Fruit fly (Drosophila melanogaster) whole organism, wandering third instar larva: ENCODE measurements around the gene Osi20.

Experiments
- Abd-B ChIP-seq: fragments of >200 bp; optimal IDR thresholded peaks from 2 replicates; lab custom pipeline; 2017; ENCODE audit warnings: missing biosample characterization, missing genetic modification characterization
- CG32264 ChIP-seq: fragments of 200-800 bp; sonication (Bioruptor generic); optimal IDR thresholded peaks from 2 replicates; lab custom pipeline; 2016; ENCODE audit warnings: missing biosample characterization, missing genetic modification characterization
- CG9705 ChIP-seq: fragments of 200-800 bp; sonication (Bioruptor generic); optimal IDR thresholded peaks from 2 replicates; lab custom pipeline; 2018; ENCODE audit warnings: missing biosample characterization, mild to moderate bottlenecking, missing genetic modification characterization
- Dfd ChIP-seq: fragments of >200 bp; optimal IDR thresholded peaks from 2 replicates; lab custom pipeline; 2017; ENCODE audit warnings: missing biosample characterization, missing genetic modification characterization
- Dif ChIP-seq: fragments of 200-275, 200-300 bp; sonication (Bioruptor generic); optimal IDR thresholded peaks from 2 replicates; lab custom pipeline; 2018; ENCODE audit warnings: missing biosample characterization, missing genetic modification characterization; ENCODE audit not compliant: partially characterized antibody
- GATAd ChIP-seq: sonication (Bioruptor generic); optimal IDR thresholded peaks from 2 replicates; lab custom pipeline; 2016; ENCODE audit warnings: missing biosample characterization, missing genetic modification characterization
- HLH106 ChIP-seq: fragments of 200-800 bp; optimal IDR thresholded peaks from 3 replicates; lab custom pipeline; 2019; ENCODE audit warnings: missing biosample characterization, mild to moderate bottlenecking, missing genetic modification characterization, moderate library complexity
- Hr78 ChIP-seq: fragments of >200 bp; optimal IDR thresholded peaks from 2 replicates; lab custom pipeline; 2017; ENCODE audit warnings: missing biosample characterization, missing genetic modification characterization
- Hr83 ChIP-seq: fragments of 200-300 bp; sonication (Bioruptor generic); optimal IDR thresholded peaks from 2 replicates; lab custom pipeline; 2016; ENCODE audit warnings: missing biosample characterization, mild to moderate bottlenecking, missing genetic modification characterization, moderate library complexity; ENCODE audit not compliant: poor library complexity, severe bottlenecking
- Jra ChIP-seq: sonication (Bioruptor generic); optimal IDR thresholded peaks from 2 replicates; lab custom pipeline; 2016; ENCODE audit warnings: missing biosample characterization, missing genetic modification characterization
- Mio ChIP-seq: sonication (Bioruptor generic); optimal IDR thresholded peaks from 2 replicates; lab custom pipeline; 2016; ENCODE audit warnings: missing biosample characterization, missing genetic modification characterization
- Myc ChIP-seq: fragments of >200 bp; optimal IDR thresholded peaks from 2 replicates; lab custom pipeline; 2017
- OdsH ChIP-seq: fragments of 200-800 bp; sonication (Bioruptor generic); optimal IDR thresholded peaks from 2 replicates; lab custom pipeline; 2016; ENCODE audit warnings: missing biosample characterization, mild to moderate bottlenecking, missing genetic modification characterization
- Rel ChIP-seq, 2 experiments: fragments of 200-800 bp; sonication (Bioruptor generic) in 1 of 2; optimal IDR thresholded peaks; 2 replicates in 1 of 2; 3 replicates in 1 of 2; lab custom pipeline; 2016 to 2019; ENCODE audit warnings: mild to moderate bottlenecking in 2 of 2, missing biosample characterization in 2 of 2, missing genetic modification characterization in 2 of 2, moderate library complexity in 1 of 2
- Sp1 ChIP-seq: fragments of 200-800 bp; sonication (Bioruptor generic); optimal IDR thresholded peaks from 3 replicates; lab custom pipeline; 2019; ENCODE audit warnings: missing biosample characterization, mild to moderate bottlenecking, missing genetic modification characterization, moderate library complexity
- Vsx2 ChIP-seq: fragments of 200-300, 225-300 bp; sonication (Bioruptor generic); optimal IDR thresholded peaks from 2 replicates; lab custom pipeline; 2018; ENCODE audit warnings: missing biosample characterization, missing genetic modification characterization; ENCODE audit not compliant: partially characterized antibody
- br ChIP-seq: fragments of 200-800 bp; sonication (Bioruptor generic); optimal IDR thresholded peaks from 2 replicates; lab custom pipeline; 2016; ENCODE audit warnings: missing biosample characterization, missing genetic modification characterization
- brk ChIP-seq: fragments of 200-800 bp; sonication (Bioruptor generic); optimal IDR thresholded peaks from 2 replicates; lab custom pipeline; 2016; ENCODE audit warnings: missing biosample characterization, mild to moderate bottlenecking, missing genetic modification characterization
- dl ChIP-seq, 2 experiments: fragments of 175-275, 200-275 bp in 1 of 2; fragments of 200-275 bp in 1 of 2; sonication (Bioruptor generic); optimal IDR thresholded peaks; lab custom pipeline; 2018; ENCODE audit warnings: mild to moderate bottlenecking in 2 of 2, missing biosample characterization in 2 of 2, missing genetic modification characterization in 2 of 2, moderate library complexity in 2 of 2; ENCODE audit not compliant: partially characterized antibody in 2 of 2, insufficient read depth in 1 of 2
- dsf ChIP-seq: sonication (Bioruptor generic); optimal IDR thresholded peaks from 2 replicates; lab custom pipeline; 2016; ENCODE audit warnings: missing biosample characterization, missing genetic modification characterization, borderline replicate concordance
- ey ChIP-seq: fragments of 200-800 bp; sonication (Bioruptor generic); optimal IDR thresholded peaks from 2 replicates; lab custom pipeline; 2016; ENCODE audit warnings: missing biosample characterization, missing genetic modification characterization
- foxo ChIP-seq, 2 experiments: fragments of 200-800 bp; sonication (Bioruptor generic); optimal IDR thresholded peaks; 2 replicates in 1 of 2; 3 replicates in 1 of 2; lab custom pipeline; 2016 to 2017; ENCODE audit warnings: missing biosample characterization in 2 of 2, missing genetic modification characterization in 2 of 2
- fru ChIP-seq: fragments of 200-800 bp; sonication (Bioruptor generic); optimal IDR thresholded peaks from 3 replicates; lab custom pipeline; 2016; ENCODE audit warnings: missing biosample characterization, mild to moderate bottlenecking, missing genetic modification characterization
- h ChIP-seq: fragments of 200-800 bp; sonication (Bioruptor generic); optimal IDR thresholded peaks from 3 replicates; lab custom pipeline; 2016; ENCODE audit warnings: missing biosample characterization, mild to moderate bottlenecking, missing genetic modification characterization
- pan ChIP-seq: fragments of >200 bp; optimal IDR thresholded peaks from 2 replicates; lab custom pipeline; 2017
- psq ChIP-seq: fragments of 200-800 bp; sonication (Bioruptor generic); optimal IDR thresholded peaks from 3 replicates; lab custom pipeline; 2017; ENCODE audit warnings: missing biosample characterization, mild to moderate bottlenecking, missing genetic modification characterization, moderate library complexity
- sage ChIP-seq: fragments of 200-800 bp; sonication (Bioruptor generic); optimal IDR thresholded peaks from 2 replicates; lab custom pipeline; 2016; ENCODE audit warnings: missing biosample characterization, mild to moderate bottlenecking, missing genetic modification characterization
- sv ChIP-seq: fragments of 200-800 bp; sonication (Bioruptor generic); optimal IDR thresholded peaks from 3 replicates; lab custom pipeline; 2016; ENCODE audit warnings: missing biosample characterization, missing genetic modification characterization
- usp ChIP-seq: fragments of >200 bp; optimal IDR thresholded peaks from 2 replicates; lab custom pipeline; 2017; ENCODE audit warnings: missing biosample characterization, missing genetic modification characterization
- woc ChIP-seq: sonication (Bioruptor generic); optimal IDR thresholded peaks from 2 replicates; lab custom pipeline; 2016; ENCODE audit warnings: missing biosample characterization, mild to moderate bottlenecking, missing genetic modification characterization

Gene Osi20

dm6 chr3R:6334906-6335433, 4.9 kb upstream of the Osi20 start, which contains the start of gene Osi19:
Gene Osi19 (plus strand): TSS chr3R:6335362.
- TF ChIP-seq Dif: no peak

dm6 chr3R:6337397-6337796, 2.5 kb upstream of the Osi20 start:
- TF ChIP-seq pan (lab: Kevin White, UChicago) (no peak), usp (GFP tag; lab: Kevin White, UChicago) (no peak), Dfd (GFP tag; lab: Kevin White, UChicago) (no peak), dl (GFP tag; optimal IDR thresholded peaks at IDR 0.05; lab: Kevin White, UChicago; ENCODE audit: insufficient read depth in 1 of 2, partially characterized antibody in 2 of 2) (no peak), brk (GFP tag; lab: Kevin White, UChicago) (no peak), dsf (GFP tag; lab: Kevin White, UChicago) (no peak), CG9705 (GFP tag; lab: Kevin White, UChicago) (no peak), foxo (GFP tag; optimal IDR thresholded peaks at IDR 0.05; lab: Kevin White, UChicago) (no peak), Myc (lab: Kevin White, UChicago) (no peak), ey (GFP tag; lab: Kevin White, UChicago) (no peak), sv (GFP tag; lab: Kevin White, UChicago) (no peak), h (GFP tag; lab: Kevin White, UChicago) (no peak)

DNA sequence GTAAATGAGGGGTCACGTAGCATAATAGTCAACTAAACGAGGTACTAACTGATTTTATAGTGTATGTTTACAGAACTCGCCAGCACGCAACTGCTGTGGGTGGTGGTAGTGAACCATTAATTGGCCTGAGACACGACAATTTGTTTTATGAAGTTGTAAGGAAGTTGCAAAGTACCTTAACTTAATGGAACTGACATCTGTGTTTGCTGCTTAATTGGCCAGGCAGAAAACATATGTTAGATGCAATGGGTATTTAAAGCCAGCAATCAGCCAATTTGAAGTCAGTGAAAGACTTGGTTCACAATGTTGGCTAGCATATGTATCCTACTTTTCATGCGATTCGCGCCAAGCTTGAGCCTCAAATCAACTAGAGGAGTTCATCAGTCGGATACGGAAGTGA, 1.8 kb downstream of the Osi20 start, which contains the start of gene CG17917:
Gene CG17917, plus strand, starts transcription at position 301 of the 400 bp plus-strand sequence.
- TF ChIP-seq Hr78 (GFP tag; lab: Kevin White, UChicago) (no peak), Hr83 (GFP tag; lab: Kevin White, UChicago) (no peak), brk (GFP tag; lab: Kevin White, UChicago) (no peak), Mio (no peak), h (GFP tag; lab: Kevin White, UChicago) (no peak), usp (GFP tag; lab: Kevin White, UChicago) (no peak), woc (no peak), HLH106 (tag; lab: Kevin White, UChicago) (no peak), Sp1 (GFP tag; lab: Kevin White, UChicago) (no peak), Myc (lab: Kevin White, UChicago) (no peak), OdsH (GFP tag; lab: Kevin White, UChicago) (no peak), Abd-B (GFP tag; lab: Kevin White, UChicago) (no peak), fru (no peak), br (GFP tag; lab: Kevin White, UChicago) (no peak), dsf (GFP tag; lab: Kevin White, UChicago) (no peak)

DNA sequence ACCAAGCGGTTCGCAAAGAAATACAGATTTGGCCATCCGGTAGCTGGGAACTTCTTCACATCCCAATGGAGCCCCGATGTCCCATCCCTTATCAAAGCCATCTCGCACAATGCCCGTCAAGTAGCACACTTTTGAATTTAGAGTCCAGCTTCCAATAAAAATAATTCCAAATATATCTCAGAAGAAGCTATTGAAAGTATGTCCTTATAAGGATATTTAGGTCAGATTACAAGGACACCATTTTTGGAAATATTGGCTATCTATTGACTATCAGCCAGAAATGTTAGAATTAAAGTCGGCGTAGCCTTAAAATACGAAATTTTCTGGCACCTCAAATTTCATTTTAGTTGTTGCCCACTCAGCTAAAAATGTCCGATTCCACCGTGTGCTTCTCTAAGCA, 2.8 kb downstream of the Osi20 start, which contains the start of gene CG10298:
Gene CG10298, plus strand, starts transcription at position 301 of the 400 bp plus-strand sequence.
- TF ChIP-seq Abd-B (GFP tag; lab: Kevin White, UChicago) (no peak), sage (GFP tag; lab: Kevin White, UChicago) (no peak), woc (no peak), HLH106 (tag; lab: Kevin White, UChicago) (no peak), br (GFP tag; lab: Kevin White, UChicago) (no peak), CG32264 (GFP tag; lab: Kevin White, UChicago) (no peak), Jra (no peak), Hr83 (GFP tag; lab: Kevin White, UChicago) (no peak), Myc (lab: Kevin White, UChicago) (no peak), Hr78 (GFP tag; lab: Kevin White, UChicago) (no peak), psq (GFP tag; lab: Kevin White, UChicago) (no peak)

DNA sequence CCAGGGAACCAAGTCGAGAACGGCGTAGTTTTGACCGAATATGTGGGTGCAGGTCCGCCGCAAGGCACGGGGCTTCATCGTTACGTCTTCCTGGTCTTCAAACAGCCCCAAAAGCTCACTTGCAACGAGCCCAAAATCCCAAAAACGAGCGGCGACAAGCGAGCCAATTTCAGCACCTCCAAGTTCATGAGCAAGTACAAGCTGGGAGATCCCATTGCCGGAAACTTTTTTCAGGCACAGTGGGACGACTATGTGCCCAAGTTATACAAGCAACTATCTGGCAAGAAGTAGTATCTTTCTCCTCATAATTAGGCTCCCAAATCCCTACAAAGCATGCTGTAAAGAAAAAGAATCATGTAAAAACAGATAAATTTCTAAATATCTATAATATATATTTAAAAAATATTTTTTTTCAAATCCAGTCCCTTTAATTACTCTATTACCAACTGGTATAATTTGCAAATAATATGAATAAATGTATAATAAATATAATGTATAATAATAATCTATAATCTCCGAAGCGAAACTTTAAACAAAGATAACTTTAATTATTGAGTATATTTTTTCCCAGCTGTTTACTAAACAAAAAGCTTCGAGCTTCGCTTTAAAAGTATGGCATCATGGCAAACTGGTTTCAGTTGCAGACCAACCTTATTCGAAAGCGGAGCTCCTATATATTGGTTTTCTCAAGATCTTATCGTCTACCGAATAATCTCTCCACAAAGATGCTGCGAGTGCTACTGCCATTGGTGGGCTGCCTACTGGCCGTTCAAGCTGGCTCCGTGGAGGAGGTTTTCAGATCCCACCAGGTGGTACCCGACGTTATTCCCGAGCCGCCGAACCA, 3.7 kb downstream of the Osi20 start, which contains the start of gene CG17919:
Gene CG17919, plus strand, starts transcription at position 634 of the 844 bp plus-strand sequence.
- peak; percentile 16 for TF ChIP-seq Dif
- no peak for TF ChIP-seq Rel (GFP tag; optimal IDR thresholded peaks at IDR 0.05; lab: Kevin White, UChicago)
- peak; percentile 62 for TF ChIP-seq Rel (tag; optimal IDR thresholded peaks at IDR 0.05; lab: Kevin White, UChicago)
- TF ChIP-seq fru: peak; percentile 28
- no peak for TF ChIP-seq GATAd
- TF ChIP-seq Myc (lab: Kevin White, UChicago): no peak
- TF ChIP-seq Hr83 (GFP tag; lab: Kevin White, UChicago): peak; percentile 72
- TF ChIP-seq Vsx2 (GFP tag; lab: Kevin White, UChicago): no peak
- TF ChIP-seq Jra: no peak
- peak; percentile 21 for TF ChIP-seq h (GFP tag; lab: Kevin White, UChicago)
